Fruit fly (Drosophila melanogaster): ENCODE measurements around the gene Alp13.

DNA sequence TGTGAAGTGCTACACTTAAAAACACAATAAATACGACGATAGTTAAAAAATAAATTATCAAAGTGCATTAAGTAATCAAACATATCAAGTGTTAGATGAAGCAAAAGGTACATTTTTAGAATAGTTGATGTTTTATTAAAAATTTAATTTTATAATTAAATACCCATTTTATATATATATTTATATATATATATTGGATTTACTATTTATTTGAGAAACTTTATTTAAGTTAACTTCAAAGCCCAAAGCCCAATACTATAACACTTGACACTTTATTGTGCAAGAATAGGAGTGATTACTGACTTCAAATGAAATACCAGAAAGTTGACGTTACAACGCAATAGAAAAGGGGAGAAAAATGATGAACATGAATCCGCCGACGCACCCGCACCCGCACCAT is 4.4 kb downstream of the Alp13 start, which contains the start of gene nerfin-2:
- no peak for TF ChIP-seq CG10348 (GFP tag; IDR thresholded peaks at IDR 0.05)
- TF ChIP-seq CG8301 (tag; optimal IDR thresholded peaks at IDR 0.05), result no peak
- no peak for TF ChIP-seq CG15710 (tag; optimal IDR thresholded peaks at IDR 0.05)
- TF ChIP-seq CG12605 (GFP tag; IDR thresholded peaks at IDR 0.05), result no peak
- no peak for TF ChIP-seq Ets98B (GFP tag; IDR thresholded peaks at IDR 0.05)
- no peak for TF ChIP-seq fd96Ca (GFP tag; IDR thresholded peaks at IDR 0.05)
- no peak for TF ChIP-seq CG34367 (tag; optimal IDR thresholded peaks at IDR 0.05)

Data from whole organism, pupa.